Fruit fly (Drosophila melanogaster): ENCODE measurements around the gene CG8952.

dm6 chrX:15761298-15761640 is 5.0 kb downstream of the CG8952 start:
- TF ChIP-seq dmrt93B (GFP tag; optimal IDR thresholded peaks at IDR 0.05): no peak
- TF ChIP-seq lola (GFP tag; optimal IDR thresholded peaks at IDR 0.05): no peak
- no peak for TF ChIP-seq dsf (GFP tag; optimal IDR thresholded peaks at IDR 0.05; ENCODE audit: borderline replicate concordance)
- no peak for TF ChIP-seq Hr78 (GFP tag; optimal IDR thresholded peaks at IDR 0.05)
- TF ChIP-seq N (GFP tag; optimal IDR thresholded peaks at IDR 0.05): no peak
- no peak for TF ChIP-seq h (GFP tag; optimal IDR thresholded peaks at IDR 0.05)
- no peak for TF ChIP-seq usp (GFP tag; optimal IDR thresholded peaks at IDR 0.05)
- no peak for TF ChIP-seq Hnf4 (GFP tag; optimal IDR thresholded peaks at IDR 0.05)
- TF ChIP-seq psq (GFP tag; optimal IDR thresholded peaks at IDR 0.05): no peak
- TF ChIP-seq CG9705 (GFP tag; optimal IDR thresholded peaks at IDR 0.05): no peak
- TF ChIP-seq Rel (GFP tag; optimal IDR thresholded peaks at IDR 0.05): no peak
- TF ChIP-seq Rel (tag; optimal IDR thresholded peaks at IDR 0.05): peak; percentile 6
- no peak for TF ChIP-seq Myc (optimal IDR thresholded peaks at IDR 0.05)
- TF ChIP-seq dl (GFP tag; optimal IDR thresholded peaks at IDR 0.05; ENCODE audit: insufficient read depth in 1 of 2, partially characterized antibody in 2 of 2): no peak
